Worm (Caenorhabditis elegans) whole organism, late embryonic: ENCODE measurements around the gene dhcr-24.

Source experiments
- C08G9.2 ChIP-seq: sonication (generic microtip); optimal IDR thresholded peaks from 2 replicates; lab custom pipeline; 2016; ENCODE audit warnings: mild to moderate bottlenecking, missing genetic modification characterization, moderate library complexity, missing compliant biosample characterization
- C38D4.7 ChIP-seq: fragments of 200-800 bp; sonication (Bioruptor generic); optimal IDR thresholded peaks from 2 replicates; lab custom pipeline; 2018; ENCODE audit warnings: mild to moderate bottlenecking, missing genetic modification characterization, moderate library complexity, missing compliant biosample characterization
- F13H6.1 ChIP-seq: sonication (generic microtip); optimal IDR thresholded peaks from 2 replicates; lab custom pipeline; 2016; ENCODE audit warnings: missing genetic modification characterization, missing compliant biosample characterization
- ama-1 ChIP-seq: fragments of 150-350 bp; optimal IDR thresholded peaks from 2 replicates; lab custom pipeline; 2014
- ceh-14 ChIP-seq: sonication (generic microtip); optimal IDR thresholded peaks from 2 replicates; lab custom pipeline; 2016; ENCODE audit warnings: missing genotype, missing genetic modification characterization, missing compliant biosample characterization
- ceh-18 ChIP-seq: sonication (generic microtip); optimal IDR thresholded peaks from 2 replicates; lab custom pipeline; 2016; ENCODE audit warnings: missing genetic modification characterization, missing compliant biosample characterization
- ceh-19 ChIP-seq: fragments of 200-800 bp; sonication (Bioruptor generic); optimal IDR thresholded peaks from 2 replicates; lab custom pipeline; 2018; ENCODE audit warnings: mild to moderate bottlenecking, missing genetic modification characterization, missing compliant biosample characterization
- ceh-22 ChIP-seq: sonication (generic microtip); optimal IDR thresholded peaks from 2 replicates; lab custom pipeline; 2017; ENCODE audit warnings: missing biosample characterization, missing genetic modification characterization
- ceh-30 ChIP-seq: fragments of 150-350 bp; optimal IDR thresholded peaks from 2 replicates; lab custom pipeline; 2014; ENCODE audit warnings: missing biosample characterization, missing genetic modification characterization
- ceh-45 ChIP-seq: fragments of 200-800 bp; sonication (Bioruptor generic); IDR thresholded peaks from 2 replicates; pipeline ENCODE4 v1.3.6; 2022; ENCODE audit warnings: missing genetic modification reagents, missing genetic modification characterization, missing compliant biosample characterization
- ceh-48 ChIP-seq: sonication (generic microtip); optimal IDR thresholded peaks from 2 replicates; lab custom pipeline; 2016; ENCODE audit warnings: missing genetic modification characterization, inconsistent platforms, missing compliant biosample characterization
- ceh-6 ChIP-seq: fragments of 200-800 bp; sonication (Bioruptor generic); optimal IDR thresholded peaks from 2 replicates; lab custom pipeline; 2018; ENCODE audit warnings: mild to moderate bottlenecking, missing genetic modification characterization, missing compliant biosample characterization
- ceh-9 ChIP-seq: sonication (generic microtip); optimal IDR thresholded peaks from 2 replicates; lab custom pipeline; 2016; ENCODE audit warnings: mild to moderate bottlenecking, missing genetic modification characterization, inconsistent platforms, missing compliant biosample characterization
- ets-4 ChIP-seq: sonication (generic microtip); optimal IDR thresholded peaks from 2 replicates; lab custom pipeline; 2016; ENCODE audit warnings: missing genetic modification characterization, missing compliant biosample characterization
- eyg-1 ChIP-seq: sonication (generic microtip); optimal IDR thresholded peaks from 2 replicates; lab custom pipeline; 2016; ENCODE audit warnings: missing genotype, missing genetic modification characterization, missing compliant biosample characterization
- fkh-6 ChIP-seq: sonication (generic microtip); optimal IDR thresholded peaks from 2 replicates; lab custom pipeline; 2016; ENCODE audit warnings: missing genetic modification characterization, missing compliant biosample characterization
- gmeb-2 ChIP-seq: sonication (generic microtip); optimal IDR thresholded peaks from 2 replicates; lab custom pipeline; 2016; ENCODE audit warnings: missing genetic modification characterization, inconsistent platforms, missing compliant biosample characterization
- hlh-15 ChIP-seq: sonication (generic microtip); optimal IDR thresholded peaks from 2 replicates; lab custom pipeline; 2016; ENCODE audit warnings: missing genetic modification characterization, missing compliant biosample characterization
- hlh-30 ChIP-seq: sonication (generic microtip); optimal IDR thresholded peaks from 2 replicates; lab custom pipeline; 2017; ENCODE audit warnings: antibody characterized with exemption, missing genetic modification characterization, missing compliant biosample characterization; ENCODE audit not compliant: insufficient read depth
- hlh-6 ChIP-seq: sonication (generic microtip); optimal IDR thresholded peaks from 2 replicates; lab custom pipeline; 2016; ENCODE audit warnings: missing genotype, missing genetic modification characterization, missing compliant biosample characterization
- lin-11 ChIP-seq: fragments of 200-800 bp; sonication (Bioruptor generic); optimal IDR thresholded peaks from 2 replicates; lab custom pipeline; 2018; ENCODE audit warnings: mild to moderate bottlenecking, missing genetic modification characterization, missing compliant biosample characterization
- mec-3 ChIP-seq: sonication (generic microtip); optimal IDR thresholded peaks from 2 replicates; lab custom pipeline; 2016; ENCODE audit warnings: borderline replicate concordance, missing genetic modification characterization, missing compliant biosample characterization
- nfya-1 ChIP-seq: sonication (generic microtip); optimal IDR thresholded peaks from 2 replicates; lab custom pipeline; 2017; ENCODE audit warnings: missing genetic modification characterization, mild to moderate bottlenecking, missing compliant biosample characterization, antibody characterized with exemption, moderate library complexity
- npax-4 ChIP-seq: sonication (generic microtip); optimal IDR thresholded peaks from 2 replicates; lab custom pipeline; 2016; ENCODE audit warnings: missing genetic modification characterization, missing compliant biosample characterization
- odd-2 ChIP-seq: sonication (generic microtip); optimal IDR thresholded peaks from 2 replicates; lab custom pipeline; 2017; ENCODE audit warnings: antibody characterized with exemption, mild to moderate bottlenecking, missing genetic modification characterization, missing compliant biosample characterization
- pha-2 ChIP-seq: sonication (generic microtip); optimal IDR thresholded peaks from 2 replicates; lab custom pipeline; 2017; ENCODE audit warnings: mild to moderate bottlenecking, missing genetic modification characterization, missing compliant biosample characterization
- pha-4 ChIP-seq: fragments of 150-350 bp; optimal IDR thresholded peaks from 2 replicates; lab custom pipeline; 2018; ENCODE audit warnings: missing biosample characterization, missing genetic modification reagents, missing genetic modification characterization
- pqm-1 ChIP-seq: sonication (generic microtip); optimal IDR thresholded peaks from 2 replicates; lab custom pipeline; 2016; ENCODE audit warnings: missing genetic modification characterization, missing compliant biosample characterization
- pros-1 ChIP-seq: fragments of 150-350 bp; optimal IDR thresholded peaks from 2 replicates; lab custom pipeline; 2014; ENCODE audit warnings: missing biosample characterization, missing genetic modification reagents, missing genetic modification characterization
- rnt-1 ChIP-seq: sonication (generic microtip); optimal IDR thresholded peaks from 2 replicates; lab custom pipeline; 2016; ENCODE audit warnings: missing genetic modification characterization, missing compliant biosample characterization
- sdc-2 ChIP-seq: sonication (generic microtip); optimal IDR thresholded peaks from 2 replicates; lab custom pipeline; 2016; ENCODE audit warnings: missing genotype, missing genetic modification characterization, missing compliant biosample characterization
- sox-2 ChIP-seq: fragments of 200-800 bp; sonication (Bioruptor generic); IDR thresholded peaks from 2 replicates; pipeline ENCODE4 v1.3.6; 2022; ENCODE audit warnings: missing genetic modification reagents, missing genetic modification characterization, missing compliant biosample characterization
- sox-4 ChIP-seq: sonication (generic microtip); optimal IDR thresholded peaks from 2 replicates; lab custom pipeline; 2017; ENCODE audit warnings: mild to moderate bottlenecking, missing genetic modification characterization, inconsistent platforms, missing compliant biosample characterization
- unc-3 ChIP-seq, 2 experiments: fragments of 200-800 bp in 1 of 2; sonication (Bioruptor generic) in 1 of 2; sonication (generic microtip) in 1 of 2; conservative IDR thresholded peaks in 1 of 2; optimal IDR thresholded peaks in 1 of 2; 2 replicates each; pipeline versions ENCODE4 v1.3.6 to Lab custom; 2016 to 2022; ENCODE audit warnings: missing compliant biosample characterization in 2 of 2, missing genetic modification characterization in 2 of 2, missing genetic modification reagents in 1 of 2
- unc-86 ChIP-seq: sonication (generic microtip); optimal IDR thresholded peaks from 2 replicates; lab custom pipeline; 2016; ENCODE audit warnings: missing genetic modification characterization, missing compliant biosample characterization
- zip-5 ChIP-seq: sonication (generic microtip); optimal IDR thresholded peaks from 2 replicates; lab custom pipeline; 2016; ENCODE audit warnings: missing genetic modification characterization, missing compliant biosample characterization

The dhcr-24 gene

ce11 chrX:2548884-2549283 lies 15.1 kb downstream of the dhcr-24 start, which contains the start of gene smvt-1:
TSS of gene smvt-1 (minus strand) at chrX:2548984.
- TF ChIP-seq ceh-48 (tag; lab: Kevin White, UChicago), result no peak
- no peak for TF ChIP-seq mec-3 (tag; lab: Kevin White, UChicago)
- no peak for TF ChIP-seq ceh-18 (tag; lab: Kevin White, UChicago)
- no peak for TF ChIP-seq rnt-1 (tag; lab: Kevin White, UChicago)
- no peak for TF ChIP-seq sox-2
- TF ChIP-seq ceh-22, result no peak
- no peak for TF ChIP-seq pros-1 (tag; lab: Kevin White, UChicago)
- no peak for TF ChIP-seq zip-5 (tag; lab: Kevin White, UChicago)
- TF ChIP-seq odd-2, result no peak
- no peak for TF ChIP-seq unc-3 (GFP tag; conservative IDR thresholded peaks at IDR 0.05; lab: Robert Waterston, UW)
- no peak for TF ChIP-seq unc-3 (tag; optimal IDR thresholded peaks at IDR 0.05; lab: Kevin White, UChicago)

ce11 chrX:2544645-2545044 lies 19.3 kb downstream of the dhcr-24 start:
- TF ChIP-seq npax-4, result no peak
- TF ChIP-seq ama-1 (lab: Kevin White, UChicago), result no peak

ce11 chrX:2543353-2543752 lies 20.6 kb downstream of the dhcr-24 start:
- TF ChIP-seq pha-4 (tag; lab: Kevin White, UChicago), result no peak
- no peak for TF ChIP-seq fkh-6 (tag; lab: Kevin White, UChicago)
- no peak for TF ChIP-seq pha-2 (tag; lab: Kevin White, UChicago)
- TF ChIP-seq ceh-30 (tag; lab: Kevin White, UChicago), result no peak
- TF ChIP-seq npax-4, result no peak
- no peak for TF ChIP-seq unc-86 (tag; lab: Kevin White, UChicago)
- no peak for TF ChIP-seq nfya-1
- TF ChIP-seq gmeb-2, result no peak
- no peak for TF ChIP-seq hlh-15 (tag; lab: Kevin White, UChicago)
- no peak for TF ChIP-seq ceh-19 (GFP tag; lab: Kevin White, UChicago)
- TF ChIP-seq ceh-14 (tag; lab: Kevin White, UChicago), result no peak
- TF ChIP-seq lin-11, result no peak
- TF ChIP-seq ceh-6 (GFP tag; lab: Kevin White, UChicago), result no peak
- TF ChIP-seq ets-4 (tag; lab: Kevin White, UChicago), result no peak
- no peak for TF ChIP-seq C38D4.7
- TF ChIP-seq unc-3 (GFP tag; conservative IDR thresholded peaks at IDR 0.05; lab: Robert Waterston, UW), result no peak
- TF ChIP-seq unc-3 (tag; optimal IDR thresholded peaks at IDR 0.05; lab: Kevin White, UChicago), result no peak
- no peak for TF ChIP-seq ceh-18 (tag; lab: Kevin White, UChicago)
- no peak for TF ChIP-seq eyg-1 (tag; lab: Kevin White, UChicago)
- TF ChIP-seq F13H6.1 (tag; lab: Kevin White, UChicago), result no peak

- TF ChIP-seq unc-86 (tag; lab: Kevin White, UChicago) (no peak), pqm-1 (tag; lab: Kevin White, UChicago) (no peak), eyg-1 (tag; lab: Kevin White, UChicago) (no peak), ceh-9 (no peak), sdc-2 (tag; lab: Kevin White, UChicago) (no peak), hlh-6 (tag; lab: Kevin White, UChicago) (no peak), hlh-30 (tag; lab: Kevin White, UChicago) (no peak), ama-1 (lab: Kevin White, UChicago) (no peak), C08G9.2 (tag; lab: Kevin White, UChicago) (no peak), mec-3 (tag; lab: Kevin White, UChicago) (no peak), ets-4 (tag; lab: Kevin White, UChicago) (no peak), zip-5 (tag; lab: Kevin White, UChicago) (no peak), sox-4 (tag; lab: Kevin White, UChicago) (no peak), ceh-45 (GFP tag; lab: Robert Waterston, UW) (no peak)
Observed at ce11 chrX:2541003-2541521, 22.9 kb downstream of the dhcr-24 start, which contains the start of gene F52H2.3. TSS of gene F52H2.3 (minus strand) at chrX:2541053.
